Worm (Caenorhabditis elegans): ENCODE data around the gene F10B5.3.

DNA sequence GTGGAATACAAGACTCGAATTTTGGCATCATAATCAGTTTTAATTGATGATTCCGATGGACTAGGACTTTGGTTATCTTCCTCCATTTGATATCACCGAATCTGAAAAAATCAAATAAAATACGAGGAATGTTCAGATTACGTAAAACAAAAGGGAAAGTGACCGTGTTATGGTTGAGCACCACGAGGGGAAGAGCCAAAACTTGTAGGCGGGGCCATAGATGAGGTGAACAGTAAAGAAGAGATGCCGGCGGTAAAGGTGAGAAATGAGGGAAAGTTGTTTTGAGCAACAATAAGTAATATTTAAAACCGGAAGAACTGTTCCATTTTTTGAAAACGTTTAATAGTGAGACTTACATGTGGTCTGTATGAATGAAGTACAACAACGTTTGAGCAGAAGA, at the start of gene F10B5.3:
- TF ChIP-seq lsy-2 (tag; optimal IDR thresholded peaks at IDR 0.05) (no peak), dve-1 (tag; optimal IDR thresholded peaks at IDR 0.05; ENCODE audit: insufficient read depth) (no peak), mes-2 (tag; optimal IDR thresholded peaks at IDR 0.05; ENCODE audit: poor library complexity, severe bottlenecking) (no peak), F10B5.3 (tag; optimal IDR thresholded peaks at IDR 0.05) (no peak), Y5F2A.4 (GFP tag; optimal IDR thresholded peaks at IDR 0.05) (no peak), skn-1 (tag; optimal IDR thresholded peaks at IDR 0.05) (no peak), aha-1 (tag) (no peak), D1046.2 (GFP tag; IDR thresholded peaks at IDR 0.05) (no peak), ama-1 (optimal IDR thresholded peaks at IDR 0.05) (no peak)
